Worm (Caenorhabditis elegans): ENCODE measurements around the gene F55F3.4.

Gene F55F3.4

ce11 chrX:13782074-13782462 is 3.3 kb upstream of the F55F3.4 start:
- TF ChIP-seq unc-62 (GFP tag; optimal IDR thresholded peaks at IDR 0.05 in 1 of 2), result no peak
- TF ChIP-seq unc-62 (tag; optimal IDR thresholded peaks at IDR 0.05), result no peak
- TF ChIP-seq php-3 (GFP tag; IDR thresholded peaks at IDR 0.05), result 0 out of 2 replicates have a peak, but pooled peaks have one; percentile 38
- 0 out of 2 replicates have a peak, but pooled peaks have one; percentile 14 for TF ChIP-seq lin-1 (GFP tag; IDR thresholded peaks at IDR 0.05)
- TF ChIP-seq mes-2 (tag; optimal IDR thresholded peaks at IDR 0.05; ENCODE audit: poor library complexity, severe bottlenecking), result no peak
- TF ChIP-seq nhr-28 (tag; optimal IDR thresholded peaks at IDR 0.05), result no peak
- TF ChIP-seq T20F7.1 (GFP tag; optimal IDR thresholded peaks at IDR 0.05), result no peak
- peak; percentile 82 for TF ChIP-seq madf-9 (GFP tag; conservative IDR thresholded peaks at IDR 0.05)
- TF ChIP-seq ces-1 (GFP tag; optimal IDR thresholded peaks at IDR 0.05), result no peak
- TF ChIP-seq Y48G9A.11 (GFP tag; IDR thresholded peaks at IDR 0.05), result 0 out of 2 replicates have a peak, but pooled peaks have one; percentile 33
- peak; percentile 59 for TF ChIP-seq arid-1 (GFP tag; conservative IDR thresholded peaks at IDR 0.05)
- no peak for TF ChIP-seq mep-1 (tag; optimal IDR thresholded peaks at IDR 0.05)
- no peak for TF ChIP-seq snpc-4 (tag; optimal IDR thresholded peaks at IDR 0.05)
- no peak for TF ChIP-seq ztf-7 (tag; optimal IDR thresholded peaks at IDR 0.05)
- TF ChIP-seq fos-1 (tag; optimal IDR thresholded peaks at IDR 0.05), result no peak
- no peak for TF ChIP-seq ceh-62 (tag; optimal IDR thresholded peaks at IDR 0.05)
- TF ChIP-seq nhr-48 (tag; optimal IDR thresholded peaks at IDR 0.05), result no peak
- TF ChIP-seq daf-12 (tag; optimal IDR thresholded peaks at IDR 0.05), result no peak
- 0 out of 2 replicates have a peak, but pooled peaks have one; percentile 50 for TF ChIP-seq ctbp-1 (GFP tag; IDR thresholded peaks at IDR 0.05)
- TF ChIP-seq nhr-25 (tag; optimal IDR thresholded peaks at IDR 0.05; ENCODE audit: borderline replicate concordance, insufficient read depth), result no peak
- peak; percentile 3 for TF ChIP-seq hlh-30 (tag; optimal IDR thresholded peaks at IDR 0.05; ENCODE audit: insufficient read depth)
- no peak for TF ChIP-seq lsy-2 (tag; optimal IDR thresholded peaks at IDR 0.05)
- no peak for TF ChIP-seq unc-39 (tag; optimal IDR thresholded peaks at IDR 0.05)
- no peak for TF ChIP-seq lin-13 (GFP tag; optimal IDR thresholded peaks at IDR 0.05)
- TF ChIP-seq tra-1 (GFP tag; IDR thresholded peaks at IDR 0.05), result peak; percentile 71
- no peak for TF ChIP-seq spr-1 (tag; optimal IDR thresholded peaks at IDR 0.05)
- no peak; the same call in 1 of the 2 replicates for TF ChIP-seq T26A8.4 (GFP tag; IDR thresholded peaks at IDR 0.05)
- no peak for TF ChIP-seq F49E8.2 (tag; optimal IDR thresholded peaks at IDR 0.05; ENCODE audit: borderline replicate concordance)
- no peak for TF ChIP-seq hmg-1.1 (GFP tag; IDR thresholded peaks at IDR 0.05)
- no peak for TF ChIP-seq Y105C5A.15 (GFP tag; IDR thresholded peaks at IDR 0.05)
- TF ChIP-seq unc-130 (GFP tag; optimal IDR thresholded peaks at IDR 0.05), result no peak
- no peak for TF ChIP-seq egl-27 (tag; optimal IDR thresholded peaks at IDR 0.05)
- no peak for TF ChIP-seq F10B5.3 (tag; optimal IDR thresholded peaks at IDR 0.05)
- peak; percentile 73 for TF ChIP-seq vab-7 (GFP tag; IDR thresholded peaks at IDR 0.05)
- no peak for TF ChIP-seq R02D3.7 (tag; optimal IDR thresholded peaks at IDR 0.05)
- TF ChIP-seq F37D6.2 (tag; optimal IDR thresholded peaks at IDR 0.05), result no peak
- TF ChIP-seq set-16 (GFP tag; IDR thresholded peaks at IDR 0.05), result no peak
- TF ChIP-seq hlh-11 (tag; optimal IDR thresholded peaks at IDR 0.05), result peak; percentile 15
- no peak for TF ChIP-seq attf-4 (tag; optimal IDR thresholded peaks at IDR 0.05)
- TF ChIP-seq F26F4.8 (GFP tag; conservative IDR thresholded peaks at IDR 0.05), result peak; percentile 68; the same call in 1 of the 2 replicates
- no peak for TF ChIP-seq lin-15B (tag; optimal IDR thresholded peaks at IDR 0.05)
- no peak for TF ChIP-seq nhr-102 (tag; optimal IDR thresholded peaks at IDR 0.05)
- TF ChIP-seq lin-38 (GFP tag; IDR thresholded peaks at IDR 0.05), result no peak
- TF ChIP-seq D1046.2 (GFP tag; IDR thresholded peaks at IDR 0.05), result no peak
- TF ChIP-seq lin-39 (tag; optimal IDR thresholded peaks at IDR 0.05), result no peak
- no peak for TF ChIP-seq zag-1 (tag; optimal IDR thresholded peaks at IDR 0.05)
- TF ChIP-seq zip-2 (tag; optimal IDR thresholded peaks at IDR 0.05), result no peak
- TF ChIP-seq gei-8 (GFP tag; optimal IDR thresholded peaks at IDR 0.05), result no peak
- TF ChIP-seq mxl-2 (GFP tag; conservative IDR thresholded peaks at IDR 0.05), result no peak
- no peak for TF ChIP-seq lin-29 (GFP tag; IDR thresholded peaks at IDR 0.05)
- no peak for TF ChIP-seq mdl-1 (tag; optimal IDR thresholded peaks at IDR 0.05)
- peak; percentile 84 for TF ChIP-seq lim-7 (GFP tag; IDR thresholded peaks at IDR 0.05)
